Worm (Caenorhabditis elegans): ENCODE measurements around the gene H11L12.1.
A peak's percentile ranks its signal among the peaks of the same experiment; 100 is the strongest.

H11L12.1 gene

ce11 chrX:17667288-17667687 is 44.2 kb downstream of the H11L12.1 start:
- TF ChIP-seq lir-3 (tag; optimal IDR thresholded peaks at IDR 0.05) (no peak), unc-62 (GFP tag; optimal IDR thresholded peaks at IDR 0.05 in 1 of 2) (peak in 1 of 2 experiments; percentile 75), unc-62 (tag; optimal IDR thresholded peaks at IDR 0.05) (no peak), aha-1 (tag) (peak; percentile 77), pqm-1 (tag; optimal IDR thresholded peaks at IDR 0.05) (no peak), pha-4 (GFP tag; IDR thresholded peaks at IDR 0.05) (no peak), pha-4 (tag; optimal IDR thresholded peaks at IDR 0.05) (no peak), hlh-11 (tag; optimal IDR thresholded peaks at IDR 0.05) (peak; percentile 63), daf-16 (GFP tag; optimal IDR thresholded peaks at IDR 0.05) (peak in 1 of 2 experiments; percentile 46), daf-16 (tag; optimal IDR thresholded peaks at IDR 0.05) (no peak), nhr-11 (tag; optimal IDR thresholded peaks at IDR 0.05) (peak; percentile 16), nhr-25 (tag; optimal IDR thresholded peaks at IDR 0.05; ENCODE audit: borderline replicate concordance, insufficient read depth) (no peak)

ce11 chrX:17662146-17662545 is 49.4 kb downstream of the H11L12.1 start, which contains the start of gene nlp-6:
Gene nlp-6, plus strand, starts transcription at chrX:17662446.
- no peak for TF ChIP-seq lim-7 (GFP tag; IDR thresholded peaks at IDR 0.05)
- TF ChIP-seq snpc-4 (tag; optimal IDR thresholded peaks at IDR 0.05), result no peak
- TF ChIP-seq nhr-42 (GFP tag; IDR thresholded peaks at IDR 0.05), result no peak
- no peak for TF ChIP-seq pqm-1 (tag; optimal IDR thresholded peaks at IDR 0.05)
- no peak for TF ChIP-seq dve-1 (tag; optimal IDR thresholded peaks at IDR 0.05; ENCODE audit: insufficient read depth)
- TF ChIP-seq hlh-30 (tag; optimal IDR thresholded peaks at IDR 0.05; ENCODE audit: insufficient read depth), result no peak
- TF ChIP-seq unc-130 (GFP tag; optimal IDR thresholded peaks at IDR 0.05), result no peak
- no peak for TF ChIP-seq egl-43 (GFP tag; IDR thresholded peaks at IDR 0.05)
- no peak for TF ChIP-seq php-3 (GFP tag; IDR thresholded peaks at IDR 0.05)
- no peak for TF ChIP-seq mdt-29 (GFP tag; IDR thresholded peaks at IDR 0.05)

Data from whole organism, L4 larva.